Fruit fly (Drosophila melanogaster) whole organism, wandering third instar larva: ENCODE results near the gene Vha13.

Experiments used
- Abd-B ChIP-seq: fragments of >200 bp; optimal IDR thresholded peaks from 2 replicates; lab custom pipeline; 2017; ENCODE audit warnings: missing biosample characterization, missing genetic modification characterization
- CG32264 ChIP-seq: fragments of 200-800 bp; sonication (Bioruptor generic); optimal IDR thresholded peaks from 2 replicates; lab custom pipeline; 2016; ENCODE audit warnings: missing biosample characterization, missing genetic modification characterization
- CG9705 ChIP-seq: fragments of 200-800 bp; sonication (Bioruptor generic); optimal IDR thresholded peaks from 2 replicates; lab custom pipeline; 2018; ENCODE audit warnings: missing biosample characterization, mild to moderate bottlenecking, missing genetic modification characterization
- CrebA ChIP-seq: fragments of 200-800 bp; sonication (Bioruptor generic); optimal IDR thresholded peaks from 2 replicates; lab custom pipeline; 2016; ENCODE audit warnings: missing biosample characterization, mild to moderate bottlenecking, missing genetic modification characterization, borderline replicate concordance
- Dfd ChIP-seq: fragments of >200 bp; optimal IDR thresholded peaks from 2 replicates; lab custom pipeline; 2017; ENCODE audit warnings: missing biosample characterization, missing genetic modification characterization
- Dif ChIP-seq: fragments of 200-275, 200-300 bp; sonication (Bioruptor generic); optimal IDR thresholded peaks from 2 replicates; lab custom pipeline; 2018; ENCODE audit warnings: missing biosample characterization, missing genetic modification characterization; ENCODE audit not compliant: partially characterized antibody
- GATAd ChIP-seq: sonication (Bioruptor generic); optimal IDR thresholded peaks from 2 replicates; lab custom pipeline; 2016; ENCODE audit warnings: missing biosample characterization, missing genetic modification characterization
- HLH106 ChIP-seq: fragments of 200-800 bp; optimal IDR thresholded peaks from 3 replicates; lab custom pipeline; 2019; ENCODE audit warnings: missing biosample characterization, mild to moderate bottlenecking, missing genetic modification characterization, moderate library complexity
- Hnf4 ChIP-seq: fragments of 200-800 bp; sonication (Bioruptor generic); optimal IDR thresholded peaks from 2 replicates; lab custom pipeline; 2016; ENCODE audit warnings: missing biosample characterization, mild to moderate bottlenecking, missing genetic modification characterization
- Hr83 ChIP-seq: fragments of 200-300 bp; sonication (Bioruptor generic); optimal IDR thresholded peaks from 2 replicates; lab custom pipeline; 2016; ENCODE audit warnings: missing biosample characterization, mild to moderate bottlenecking, missing genetic modification characterization, moderate library complexity; ENCODE audit not compliant: poor library complexity, severe bottlenecking
- Mio ChIP-seq: sonication (Bioruptor generic); optimal IDR thresholded peaks from 2 replicates; lab custom pipeline; 2016; ENCODE audit warnings: missing biosample characterization, missing genetic modification characterization
- N ChIP-seq: fragments of >200 bp; optimal IDR thresholded peaks from 2 replicates; lab custom pipeline; 2018; ENCODE audit warnings: missing biosample characterization, missing external identifiers, missing genetic modification characterization
- OdsH ChIP-seq: fragments of 200-800 bp; sonication (Bioruptor generic); optimal IDR thresholded peaks from 2 replicates; lab custom pipeline; 2016; ENCODE audit warnings: missing biosample characterization, mild to moderate bottlenecking, missing genetic modification characterization
- Rel ChIP-seq, 2 experiments: fragments of 200-800 bp; sonication (Bioruptor generic) in 1 of 2; optimal IDR thresholded peaks; 2 replicates in 1 of 2; 3 replicates in 1 of 2; lab custom pipeline; 2016 to 2019; ENCODE audit warnings: mild to moderate bottlenecking in 2 of 2, missing biosample characterization in 2 of 2, missing genetic modification characterization in 2 of 2, moderate library complexity in 1 of 2
- Sp1 ChIP-seq: fragments of 200-800 bp; sonication (Bioruptor generic); optimal IDR thresholded peaks from 3 replicates; lab custom pipeline; 2019; ENCODE audit warnings: missing biosample characterization, mild to moderate bottlenecking, missing genetic modification characterization, moderate library complexity
- br ChIP-seq: fragments of 200-800 bp; sonication (Bioruptor generic); optimal IDR thresholded peaks from 2 replicates; lab custom pipeline; 2016; ENCODE audit warnings: missing biosample characterization, missing genetic modification characterization
- brk ChIP-seq: fragments of 200-800 bp; sonication (Bioruptor generic); optimal IDR thresholded peaks from 2 replicates; lab custom pipeline; 2016; ENCODE audit warnings: missing biosample characterization, mild to moderate bottlenecking, missing genetic modification characterization
- dl ChIP-seq, 2 experiments: fragments of 175-275, 200-275 bp in 1 of 2; fragments of 200-275 bp in 1 of 2; sonication (Bioruptor generic); optimal IDR thresholded peaks; lab custom pipeline; 2018; ENCODE audit warnings: mild to moderate bottlenecking in 2 of 2, missing biosample characterization in 2 of 2, missing genetic modification characterization in 2 of 2, moderate library complexity in 2 of 2; ENCODE audit not compliant: partially characterized antibody in 2 of 2, insufficient read depth in 1 of 2
- dmrt93B ChIP-seq: fragments of 200-800 bp; sonication (Bioruptor generic); optimal IDR thresholded peaks from 2 replicates; lab custom pipeline; 2018; ENCODE audit warnings: missing biosample characterization, mild to moderate bottlenecking, missing genetic modification characterization
- dsf ChIP-seq: sonication (Bioruptor generic); optimal IDR thresholded peaks from 2 replicates; lab custom pipeline; 2016; ENCODE audit warnings: missing biosample characterization, missing genetic modification characterization, borderline replicate concordance
- ey ChIP-seq: fragments of 200-800 bp; sonication (Bioruptor generic); optimal IDR thresholded peaks from 2 replicates; lab custom pipeline; 2016; ENCODE audit warnings: missing biosample characterization, missing genetic modification characterization
- foxo ChIP-seq, 2 experiments: fragments of 200-800 bp; sonication (Bioruptor generic); optimal IDR thresholded peaks; 2 replicates in 1 of 2; 3 replicates in 1 of 2; lab custom pipeline; 2016 to 2017; ENCODE audit warnings: missing biosample characterization in 2 of 2, missing genetic modification characterization in 2 of 2
- fru ChIP-seq: fragments of 200-800 bp; sonication (Bioruptor generic); optimal IDR thresholded peaks from 3 replicates; lab custom pipeline; 2016; ENCODE audit warnings: missing biosample characterization, mild to moderate bottlenecking, missing genetic modification characterization
- h ChIP-seq: fragments of 200-800 bp; sonication (Bioruptor generic); optimal IDR thresholded peaks from 3 replicates; lab custom pipeline; 2016; ENCODE audit warnings: missing biosample characterization, mild to moderate bottlenecking, missing genetic modification characterization
- jim ChIP-seq: fragments of 175-275, 200-325 bp; sonication (Bioruptor generic); optimal IDR thresholded peaks from 2 replicates; lab custom pipeline; 2016; ENCODE audit warnings: missing biosample characterization, mild to moderate bottlenecking, missing genetic modification characterization
- lola ChIP-seq: fragments of >200 bp; optimal IDR thresholded peaks from 2 replicates; lab custom pipeline; 2017; ENCODE audit warnings: missing biosample characterization, missing genetic modification characterization
- pan ChIP-seq: fragments of >200 bp; optimal IDR thresholded peaks from 2 replicates; lab custom pipeline; 2017
- psq ChIP-seq: fragments of 200-800 bp; sonication (Bioruptor generic); optimal IDR thresholded peaks from 3 replicates; lab custom pipeline; 2017; ENCODE audit warnings: missing biosample characterization, mild to moderate bottlenecking, missing genetic modification characterization, moderate library complexity
- rgr ChIP-seq: fragments of 200-800 bp; sonication (Bioruptor generic); optimal IDR thresholded peaks from 3 replicates; lab custom pipeline; 2016; ENCODE audit warnings: missing biosample characterization, mild to moderate bottlenecking, missing genetic modification characterization
- sage ChIP-seq: fragments of 200-800 bp; sonication (Bioruptor generic); optimal IDR thresholded peaks from 2 replicates; lab custom pipeline; 2016; ENCODE audit warnings: missing biosample characterization, mild to moderate bottlenecking, missing genetic modification characterization
- sv ChIP-seq: fragments of 200-800 bp; sonication (Bioruptor generic); optimal IDR thresholded peaks from 3 replicates; lab custom pipeline; 2016; ENCODE audit warnings: missing biosample characterization, missing genetic modification characterization
- tai ChIP-seq: sonication (Bioruptor generic); optimal IDR thresholded peaks from 2 replicates; lab custom pipeline; 2016; ENCODE audit warnings: missing biosample characterization, missing genetic modification characterization
- usp ChIP-seq: fragments of >200 bp; optimal IDR thresholded peaks from 2 replicates; lab custom pipeline; 2017; ENCODE audit warnings: missing biosample characterization, missing genetic modification characterization
- woc ChIP-seq: sonication (Bioruptor generic); optimal IDR thresholded peaks from 2 replicates; lab custom pipeline; 2016; ENCODE audit warnings: missing biosample characterization, mild to moderate bottlenecking, missing genetic modification characterization

Gene Vha13

dm6 chr3R:19606954-19607353 lies 37.2 kb downstream of the Vha13 start, which contains the start of gene CG17751:
Gene CG17751, plus strand, starts transcription at chr3R:19607254.
- TF ChIP-seq dl (GFP tag; optimal IDR thresholded peaks at IDR 0.05; lab: Kevin White, UChicago; ENCODE audit: insufficient read depth in 1 of 2, partially characterized antibody in 2 of 2) (no peak), woc (GFP tag; lab: Kevin White, UChicago) (no peak), sage (GFP tag; lab: Kevin White, UChicago) (no peak)

DNA sequence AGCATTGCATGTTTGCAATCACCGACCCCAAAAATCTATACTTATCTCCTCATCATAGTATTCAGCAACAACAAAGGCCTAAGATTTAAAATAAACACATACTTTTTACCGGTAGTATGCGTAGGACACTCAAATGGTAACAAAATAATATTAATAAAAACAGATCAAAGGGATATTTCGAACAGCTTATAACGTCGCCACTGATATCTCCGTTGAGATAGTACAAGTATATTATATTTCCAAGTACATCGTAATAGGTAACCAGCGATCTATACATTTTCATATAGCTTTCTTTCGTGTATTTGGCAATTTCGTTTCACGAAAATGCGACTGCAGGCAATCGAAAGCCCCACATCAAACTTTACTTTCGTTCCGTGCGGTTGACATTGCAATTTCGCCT lies 41.2 kb downstream of the Vha13 start, which contains the start of gene CG7342:
CG7342 (plus strand) TSS at position 380 of the 400 bp plus-strand sequence.
- TF ChIP-seq psq (peak; percentile 57), Dif (no peak), Hnf4 (GFP tag; lab: Kevin White, UChicago) (peak; percentile 69), Sp1 (GFP tag; lab: Kevin White, UChicago) (no peak), OdsH (GFP tag; lab: Kevin White, UChicago) (peak; percentile 72), h (peak; percentile 80), Mio (GFP tag; lab: Kevin White, UChicago) (peak; percentile 9), CG32264 (GFP tag; lab: Kevin White, UChicago) (peak; percentile 37), dmrt93B (GFP tag; lab: Kevin White, UChicago) (peak; percentile 36), rgr (GFP tag; lab: Kevin White, UChicago) (peak; percentile 79), Abd-B (GFP tag; lab: Kevin White, UChicago) (no peak), sv (GFP tag; lab: Kevin White, UChicago) (no peak), fru (GFP tag; lab: Kevin White, UChicago) (peak; percentile 71), CG9705 (peak; percentile 1), lola (GFP tag; lab: Kevin White, UChicago) (no peak), dsf (no peak), N (GFP tag; lab: Kevin White, UChicago) (no peak), dl (GFP tag; optimal IDR thresholded peaks at IDR 0.05; lab: Kevin White, UChicago; ENCODE audit: insufficient read depth in 1 of 2, partially characterized antibody in 2 of 2) (no peak), foxo (GFP tag; optimal IDR thresholded peaks at IDR 0.05; lab: Kevin White, UChicago) (peak; percentile 6 to 75), br (GFP tag; lab: Kevin White, UChicago) (peak; percentile 81), HLH106 (tag; lab: Kevin White, UChicago) (peak; percentile 80), GATAd (GFP tag; lab: Kevin White, UChicago) (no peak), CrebA (GFP tag; lab: Kevin White, UChicago) (peak; percentile 3), brk (peak; percentile 70), tai (peak; percentile 47), ey (GFP tag; lab: Kevin White, UChicago) (peak; percentile 75), pan (lab: Kevin White, UChicago) (no peak), Dfd (no peak), woc (GFP tag; lab: Kevin White, UChicago) (peak; percentile 34), Rel (GFP tag; optimal IDR thresholded peaks at IDR 0.05; lab: Kevin White, UChicago) (no peak), Rel (tag; optimal IDR thresholded peaks at IDR 0.05; lab: Kevin White, UChicago) (no peak)

dm6 chr3R:19600335-19600734 lies 43.9 kb downstream of the Vha13 start, which contains the start of gene CG7333:
Gene CG7333, plus strand, starts transcription at chr3R:19600635.
- TF ChIP-seq Dif (no peak), Abd-B (GFP tag; lab: Kevin White, UChicago) (no peak), dmrt93B (GFP tag; lab: Kevin White, UChicago) (no peak), tai (no peak), jim (GFP tag; lab: Kevin White, UChicago) (no peak)

DNA sequence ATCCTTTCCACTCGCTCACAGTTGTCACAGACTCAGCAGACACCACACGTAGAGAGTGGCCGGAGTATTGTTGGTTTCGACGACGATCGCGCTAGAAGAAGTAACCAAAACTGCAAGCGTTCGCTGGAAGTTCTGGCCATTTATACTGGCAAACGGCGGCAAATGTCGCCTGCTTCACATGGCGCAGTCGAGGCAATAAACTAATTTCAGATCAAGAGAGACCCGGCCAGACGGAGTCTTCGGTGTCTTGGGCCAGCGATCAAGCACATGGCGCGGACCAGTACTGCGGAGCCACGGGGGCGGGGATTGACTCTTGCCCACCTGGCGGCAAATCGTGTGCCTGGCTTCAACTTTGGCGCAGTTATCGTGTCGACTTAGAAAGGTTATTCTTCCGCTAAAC lies 45.3 kb downstream of the Vha13 start, which contains the start of gene Cpr92A:
Cpr92A (minus strand) TSS at position 101 of the 400 bp plus-strand sequence.
- TF ChIP-seq Hr83 (GFP tag; lab: Kevin White, UChicago) = no peak
- TF ChIP-seq tai = no peak
- no peak for TF ChIP-seq dl (GFP tag; optimal IDR thresholded peaks at IDR 0.05; lab: Kevin White, UChicago; ENCODE audit: insufficient read depth in 1 of 2, partially characterized antibody in 2 of 2)
- no peak for TF ChIP-seq CG9705
- TF ChIP-seq usp (GFP tag; lab: Kevin White, UChicago) = no peak
- TF ChIP-seq Abd-B (GFP tag; lab: Kevin White, UChicago) = no peak
- TF ChIP-seq ey (GFP tag; lab: Kevin White, UChicago) = no peak
- no peak for TF ChIP-seq dsf
- no peak for TF ChIP-seq sage (GFP tag; lab: Kevin White, UChicago)
